Worm (Caenorhabditis elegans) whole organism, L1 larva: ENCODE measurements around the gene ZK105.1.

ENCODE experiments used
- C04F5.9 ChIP-seq: sonication (generic microtip); optimal IDR thresholded peaks from 2 replicates; lab custom pipeline; 2016; ENCODE audit warnings: missing genetic modification characterization, missing compliant biosample characterization
- C16A3.4 ChIP-seq: fragments of 150-350 bp; optimal IDR thresholded peaks from 2 replicates; lab custom pipeline; 2014; ENCODE audit warnings: missing biosample characterization, missing genetic modification characterization
- F16B12.6 ChIP-seq: fragments of 150-350 bp; optimal IDR thresholded peaks from 2 replicates; lab custom pipeline; 2014; ENCODE audit warnings: missing biosample characterization, missing genetic modification characterization
- aha-1 ChIP-seq: fragments of 150-350 bp; optimal IDR thresholded peaks from 2 replicates; lab custom pipeline; 2014; ENCODE audit warnings: missing biosample characterization, missing genetic modification characterization
- ama-1 ChIP-seq: fragments of 150-350 bp; optimal IDR thresholded peaks from 2 replicates; lab custom pipeline; 2014
- ceh-63 ChIP-seq: fragments of 200-800 bp; sonication (Bioruptor generic); optimal IDR thresholded peaks from 2 replicates; lab custom pipeline; 2018; ENCODE audit warnings: mild to moderate bottlenecking, missing genetic modification characterization, missing compliant biosample characterization
- ceh-82 ChIP-seq, 3 experiments: fragments of 150-350 bp in 1 of 3; sonication (generic microtip) in 2 of 3; optimal IDR thresholded peaks; 2 replicates each; lab custom pipeline; 2014 to 2017; ENCODE audit warnings: missing biosample characterization in 3 of 3, missing genetic modification characterization in 3 of 3
- dpl-1 ChIP-seq, 3 experiments: fragments of 150-350 bp in 2 of 3; sonication (generic microtip) in 1 of 3; optimal IDR thresholded peaks; 2 replicates each; lab custom pipeline; 2014 to 2017; ENCODE audit warnings: missing biosample characterization in 3 of 3, missing genetic modification characterization in 3 of 3, missing genetic modification reagents in 3 of 3
- dsc-1 ChIP-seq: sonication (generic microtip); optimal IDR thresholded peaks from 2 replicates; lab custom pipeline; 2016; ENCODE audit warnings: mild to moderate bottlenecking, missing genetic modification characterization, missing compliant biosample characterization
- elt-2 ChIP-seq: sonication (generic microtip); optimal IDR thresholded peaks from 2 replicates; lab custom pipeline; 2016; ENCODE audit warnings: missing genetic modification characterization, mild to moderate bottlenecking, inconsistent platforms, missing compliant biosample characterization, missing genetic modification reagents
- elt-3 ChIP-seq, 6 experiments: fragments of 150-350 bp in 1 of 6; sonication (generic microtip); optimal IDR thresholded peaks; 2 replicates each; lab custom pipeline; 2017 to 2018; ENCODE audit warnings: missing biosample characterization in 6 of 6, missing genetic modification characterization in 6 of 6, inconsistent platforms in 1 of 6
- ets-5 ChIP-seq: fragments of 200-800 bp; sonication (Bioruptor generic); IDR thresholded peaks from 2 replicates; pipeline ENCODE4 v1.3.6; 2022; ENCODE audit warnings: missing genetic modification characterization, missing compliant biosample characterization
- fkh-10 ChIP-seq: sonication (generic microtip); optimal IDR thresholded peaks from 2 replicates; lab custom pipeline; 2017; ENCODE audit warnings: missing biosample characterization, missing genetic modification reagents, missing genetic modification characterization
- fkh-8 ChIP-seq: sonication (generic microtip); optimal IDR thresholded peaks from 2 replicates; lab custom pipeline; 2016; ENCODE audit warnings: mild to moderate bottlenecking, missing genetic modification characterization, missing compliant biosample characterization
- fos-1 ChIP-seq: fragments of 150-350 bp; optimal IDR thresholded peaks from 2 replicates; lab custom pipeline; 2014; ENCODE audit warnings: missing biosample characterization, missing genetic modification characterization
- grh-1 ChIP-seq: fragments of 200-800 bp; sonication (Bioruptor generic); IDR thresholded peaks from 2 replicates; pipeline ENCODE4 v1.3.6; 2022; ENCODE audit warnings: missing genetic modification reagents, missing genetic modification characterization, missing compliant biosample characterization
- hlh-17 ChIP-seq: fragments of 200-800 bp; sonication (Bioruptor generic); optimal IDR thresholded peaks from 2 replicates; lab custom pipeline; 2018; ENCODE audit warnings: missing genetic modification characterization, mild to moderate bottlenecking, missing compliant biosample characterization, moderate library complexity, borderline replicate concordance
- hlh-4 ChIP-seq: sonication (generic microtip); optimal IDR thresholded peaks from 2 replicates; lab custom pipeline; 2016; ENCODE audit warnings: mild to moderate bottlenecking, missing genetic modification characterization, missing compliant biosample characterization
- hpl-2 ChIP-seq: fragments of 150-350 bp; optimal IDR thresholded peaks from 2 replicates; lab custom pipeline; 2014; ENCODE audit warnings: missing biosample characterization, missing genetic modification reagents, missing genetic modification characterization
- irx-1 ChIP-seq: sonication (generic microtip); optimal IDR thresholded peaks from 2 replicates; lab custom pipeline; 2016; ENCODE audit warnings: missing genetic modification characterization, missing compliant biosample characterization
- jun-1 ChIP-seq: fragments of 150-350 bp; optimal IDR thresholded peaks from 2 replicates; lab custom pipeline; 2014; ENCODE audit warnings: missing biosample characterization, missing genetic modification reagents, missing genetic modification characterization
- lin-14 ChIP-seq: fragments of 200-800 bp; sonication (Bioruptor generic); optimal IDR thresholded peaks from 2 replicates; lab custom pipeline; 2018; ENCODE audit warnings: mild to moderate bottlenecking, missing genetic modification characterization, moderate library complexity, missing compliant biosample characterization
- lir-3 ChIP-seq: sonication (generic microtip); optimal IDR thresholded peaks from 2 replicates; lab custom pipeline; 2016; ENCODE audit warnings: mild to moderate bottlenecking, missing genetic modification characterization, moderate library complexity, missing compliant biosample characterization; ENCODE audit not compliant: poor library complexity
- lsy-2 ChIP-seq, 2 experiments: fragments of 150-350 bp; optimal IDR thresholded peaks; 2 replicates each; lab custom pipeline; 2014; ENCODE audit warnings: missing biosample characterization in 2 of 2, missing genetic modification characterization in 2 of 2
- mab-9 ChIP-seq: fragments of 200-800 bp; sonication (Bioruptor generic); IDR thresholded peaks from 2 replicates; pipeline ENCODE4 v1.3.6; 2022; ENCODE audit warnings: missing genetic modification reagents, missing genetic modification characterization, missing compliant biosample characterization
- mep-1 ChIP-seq: fragments of 150-350 bp; optimal IDR thresholded peaks from 2 replicates; lab custom pipeline; 2014; ENCODE audit warnings: missing biosample characterization, missing genetic modification characterization
- nhr-11 ChIP-seq: fragments of 150-350 bp; optimal IDR thresholded peaks from 2 replicates; lab custom pipeline; 2014; ENCODE audit warnings: missing biosample characterization, missing genetic modification characterization
- nhr-12 ChIP-seq: sonication (generic microtip); optimal IDR thresholded peaks from 2 replicates; lab custom pipeline; 2017; ENCODE audit warnings: missing biosample characterization, missing genetic modification characterization
- nhr-19 ChIP-seq: fragments of 200-800 bp; sonication (Bioruptor generic); conservative IDR thresholded peaks from 2 replicates; pipeline ENCODE4 v1.3.6; 2022; ENCODE audit warnings: missing genetic modification characterization, missing compliant biosample characterization
- nhr-20 ChIP-seq: sonication (generic microtip); optimal IDR thresholded peaks from 2 replicates; lab custom pipeline; 2016; ENCODE audit warnings: mild to moderate bottlenecking, missing genetic modification characterization, missing compliant biosample characterization
- nhr-47 ChIP-seq: sonication (generic microtip); optimal IDR thresholded peaks from 2 replicates; lab custom pipeline; 2016; ENCODE audit warnings: mild to moderate bottlenecking, missing genetic modification characterization, moderate library complexity, missing compliant biosample characterization
- nhr-71 ChIP-seq: sonication (generic microtip); optimal IDR thresholded peaks from 2 replicates; lab custom pipeline; 2016; ENCODE audit warnings: mild to moderate bottlenecking, missing genetic modification characterization, moderate library complexity, missing compliant biosample characterization
- nhr-85 ChIP-seq: sonication (generic microtip); peaks from one replicate; lab custom pipeline; 2016; ENCODE audit warnings: missing genetic modification characterization, inconsistent platforms, missing compliant biosample characterization
- nhr-90 ChIP-seq: sonication (generic microtip); optimal IDR thresholded peaks from 2 replicates; lab custom pipeline; 2016; ENCODE audit warnings: mild to moderate bottlenecking, missing genetic modification characterization, missing compliant biosample characterization; ENCODE audit not compliant: poor library complexity
- pag-3 ChIP-seq: sonication (generic microtip); optimal IDR thresholded peaks from 2 replicates; lab custom pipeline; 2017; ENCODE audit warnings: missing genetic modification characterization, mild to moderate bottlenecking, missing compliant biosample characterization, antibody characterized with exemption, borderline replicate concordance; ENCODE audit not compliant: insufficient read depth
- pax-3 ChIP-seq: fragments of 200-800 bp; sonication (Bioruptor generic); optimal IDR thresholded peaks from 2 replicates; lab custom pipeline; 2018; ENCODE audit warnings: mild to moderate bottlenecking, missing genetic modification characterization, moderate library complexity, missing compliant biosample characterization
- pqm-1 ChIP-seq: sonication (generic microtip); optimal IDR thresholded peaks from 3 replicates; lab custom pipeline; 2017; ENCODE audit warnings: missing biosample characterization, missing genetic modification characterization
- rnt-1 ChIP-seq: sonication (generic microtip); optimal IDR thresholded peaks from 2 replicates; lab custom pipeline; 2016; ENCODE audit warnings: mild to moderate bottlenecking, missing genetic modification characterization, moderate library complexity, missing compliant biosample characterization
- skn-1 ChIP-seq: fragments of 150-350 bp; optimal IDR thresholded peaks from 2 replicates; lab custom pipeline; 2014; ENCODE audit warnings: missing biosample characterization, missing genetic modification characterization
- snpc-4 ChIP-seq: fragments of 150-350 bp; optimal IDR thresholded peaks from 2 replicates; lab custom pipeline; 2014; ENCODE audit warnings: missing biosample characterization, missing genetic modification characterization
- snu-23 ChIP-seq: sonication (generic microtip); optimal IDR thresholded peaks from 2 replicates; lab custom pipeline; 2016; ENCODE audit warnings: missing genetic modification characterization, missing compliant biosample characterization
- sox-4 ChIP-seq: sonication (generic microtip); optimal IDR thresholded peaks from 2 replicates; lab custom pipeline; 2016; ENCODE audit warnings: missing genetic modification characterization, missing compliant biosample characterization
- tbx-2 ChIP-seq: sonication (generic microtip); optimal IDR thresholded peaks from 2 replicates; lab custom pipeline; 2016; ENCODE audit warnings: missing genetic modification characterization, missing compliant biosample characterization
- unc-62 ChIP-seq: fragments of 150-350 bp; optimal IDR thresholded peaks from 2 replicates; lab custom pipeline; 2014; ENCODE audit warnings: missing biosample characterization, missing genetic modification reagents, missing genetic modification characterization
- unc-86 ChIP-seq: sonication (generic microtip); optimal IDR thresholded peaks from 2 replicates; lab custom pipeline; 2016; ENCODE audit warnings: missing genetic modification characterization, missing compliant biosample characterization
- xbp-1 ChIP-seq: sonication (generic microtip); optimal IDR thresholded peaks from 2 replicates; lab custom pipeline; 2016; ENCODE audit warnings: missing genetic modification characterization, missing compliant biosample characterization
- zag-1 ChIP-seq: fragments of 150-350 bp; optimal IDR thresholded peaks from 2 replicates; lab custom pipeline; 2014; ENCODE audit warnings: missing biosample characterization, missing genetic modification characterization
- ztf-11 ChIP-seq, 2 experiments: sonication (generic microtip); optimal IDR thresholded peaks; 2 replicates each; lab custom pipeline; 2016 to 2017; ENCODE audit warnings: missing genetic modification characterization in 2 of 2, missing biosample characterization in 1 of 2, missing compliant biosample characterization in 1 of 2
- ztf-4 ChIP-seq: fragments of 150-350 bp; optimal IDR thresholded peaks from 2 replicates; lab custom pipeline; 2014; ENCODE audit warnings: missing biosample characterization, missing genetic modification characterization

Gene ZK105.1

DNA sequence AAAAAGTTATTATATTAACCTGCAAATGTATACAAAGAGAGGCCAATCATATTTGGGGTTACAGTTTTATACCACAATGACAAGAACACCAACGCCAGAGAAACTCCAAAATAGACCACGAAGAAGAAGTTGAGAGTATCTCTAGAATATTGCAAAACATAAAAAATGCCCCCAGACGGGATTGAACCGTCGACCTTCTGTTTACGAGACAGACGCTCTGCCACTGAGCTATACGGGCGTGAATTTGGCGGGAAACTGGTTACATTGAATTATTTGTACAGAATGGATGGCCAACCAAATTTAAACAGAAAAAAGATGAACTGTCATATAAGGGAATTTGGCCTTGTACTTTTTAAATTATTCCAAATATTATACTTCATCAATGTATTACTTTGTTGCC is 16.7 kb downstream of the ZK105.1 start (continued):
- TF ChIP-seq lin-14 (GFP tag; lab: Kevin White, UChicago) (peak; percentile 49), hlh-4 (tag; lab: Kevin White, UChicago) (no peak), nhr-90 (peak; percentile 66), hlh-17 (GFP tag; lab: Kevin White, UChicago) (no peak), nhr-12 (tag; lab: Kevin White, UChicago) (no peak), pag-3 (tag; lab: Kevin White, UChicago) (no peak), nhr-19 (GFP tag; lab: Robert Waterston, UW) (peak; percentile 49), fkh-8 (tag; lab: Kevin White, UChicago) (peak; percentile 45), xbp-1 (tag; lab: Kevin White, UChicago) (peak; percentile 32), zag-1 (no peak), nhr-71 (tag; lab: Kevin White, UChicago) (peak; percentile 71), fos-1 (peak; percentile 50), mab-9 (GFP tag; lab: Robert Waterston, UW) (no peak), jun-1 (tag; lab: Kevin White, UChicago) (no peak), snu-23 (GFP tag; lab: Kevin White, UChicago) (peak; percentile 79), grh-1 (GFP tag; lab: Robert Waterston, UW) (no peak), skn-1 (no peak), ceh-63 (GFP tag; lab: Kevin White, UChicago) (no peak), unc-86 (tag; lab: Kevin White, UChicago) (peak; percentile 21), ceh-82 (tag; optimal IDR thresholded peaks at IDR 0.05; lab: Kevin White, UChicago) (peak in 2 of 3 experiments; percentile 28 to 30), irx-1 (tag; lab: Kevin White, UChicago) (peak; percentile 14), tbx-2 (peak; percentile 32), ztf-11 (tag; optimal IDR thresholded peaks at IDR 0.05; lab: Kevin White, UChicago) (no peak), lsy-2 (tag; optimal IDR thresholded peaks at IDR 0.05; lab: Kevin White, UChicago) (peak; percentile 26 to 66), fkh-10 (GFP tag; lab: Kevin White, UChicago) (no peak), pqm-1 (tag; lab: Kevin White, UChicago) (no peak), pax-3 (tag; lab: Kevin White, UChicago) (no peak), nhr-20 (peak; percentile 67), ets-5 (no peak), dsc-1 (tag; lab: Kevin White, UChicago) (peak; percentile 53)

DNA sequence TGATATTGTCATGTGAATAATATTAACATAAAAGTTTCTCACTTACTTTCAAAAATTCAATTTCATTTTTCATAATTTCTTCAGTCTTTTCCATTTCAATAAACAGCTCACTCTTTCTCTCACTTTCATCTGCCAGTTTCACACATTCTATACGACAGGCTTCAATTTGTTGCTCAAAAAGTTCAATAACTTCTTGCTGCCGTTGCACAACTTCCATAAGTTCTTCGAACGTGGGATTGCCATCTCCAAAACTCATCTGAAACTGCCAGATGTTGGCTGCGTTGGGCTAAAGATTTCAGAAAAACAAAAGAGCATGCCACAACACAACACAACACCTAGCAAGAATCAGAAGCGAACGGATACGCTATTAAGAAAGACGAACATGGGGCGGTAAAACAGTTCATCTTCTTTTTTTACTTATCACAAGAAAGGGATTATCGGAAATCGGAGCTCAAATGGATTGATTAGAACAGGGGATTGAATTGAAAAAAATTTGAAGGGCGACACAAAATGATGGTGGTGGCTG is 19.5 kb downstream of the ZK105.1 start:
- TF ChIP-seq dpl-1 (GFP tag; optimal IDR thresholded peaks at IDR 0.05; lab: Kevin White, UChicago) (no peak), ama-1 (lab: Kevin White, UChicago) (peak; percentile 52)

DNA sequence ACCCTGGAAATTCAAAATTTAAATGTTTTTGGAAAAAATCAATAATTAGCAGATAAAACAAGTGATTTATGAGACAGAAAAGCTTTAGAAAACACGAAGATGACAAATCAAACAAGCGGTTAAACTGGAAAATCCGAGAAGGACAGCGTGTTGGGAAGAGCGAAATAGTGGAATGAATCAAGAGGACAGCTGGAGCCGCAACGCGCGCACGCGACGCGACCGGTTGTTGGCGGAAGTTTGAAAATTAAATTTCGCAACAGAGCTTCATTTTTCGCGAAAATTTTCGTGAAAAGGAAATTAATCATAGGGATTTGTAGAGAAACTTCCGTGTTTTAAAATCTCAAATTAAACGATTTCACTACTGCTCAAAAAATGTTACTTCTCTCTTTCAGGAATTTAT is 21.1 kb downstream of the ZK105.1 start, which contains the start of gene clic-1:
Gene clic-1, minus strand, starts transcription at position 3 of the 400 bp plus-strand sequence.
- TF ChIP-seq zag-1: no peak
- no peak for TF ChIP-seq C04F5.9 (tag; lab: Kevin White, UChicago)
- peak; percentile 38 for TF ChIP-seq snpc-4 (tag; lab: Kevin White, UChicago)
- TF ChIP-seq elt-3 (tag; optimal IDR thresholded peaks at IDR 0.05; lab: Kevin White, UChicago): peak in 2 of 6 experiments; percentile 15 to 59
- no peak for TF ChIP-seq ztf-4 (tag; lab: Kevin White, UChicago)
- TF ChIP-seq nhr-85 (tag; lab: Kevin White, UChicago): peak; percentile 80
- no peak for TF ChIP-seq pax-3 (tag; lab: Kevin White, UChicago)
- no peak for TF ChIP-seq aha-1 (tag; lab: Kevin White, UChicago)
- TF ChIP-seq nhr-47: peak; percentile 68
- no peak for TF ChIP-seq hpl-2 (GFP tag; lab: Kevin White, UChicago)
- TF ChIP-seq mep-1 (tag; lab: Kevin White, UChicago): no peak
- peak; percentile 5 for TF ChIP-seq F16B12.6 (tag; lab: Kevin White, UChicago)
- peak; percentile 74 for TF ChIP-seq snu-23 (GFP tag; lab: Kevin White, UChicago)
- no peak for TF ChIP-seq elt-2 (tag; lab: Kevin White, UChicago)
- peak; percentile 58 for TF ChIP-seq unc-86 (tag; lab: Kevin White, UChicago)
- TF ChIP-seq tbx-2: peak; percentile 65
- TF ChIP-seq nhr-11 (tag; lab: Kevin White, UChicago): peak; percentile 4
- TF ChIP-seq rnt-1: peak; percentile 63
- TF ChIP-seq xbp-1 (tag; lab: Kevin White, UChicago): peak; percentile 70
- TF ChIP-seq fos-1: peak; percentile 58
- TF ChIP-seq sox-4 (tag; lab: Kevin White, UChicago): no peak
- no peak for TF ChIP-seq unc-62 (GFP tag; lab: Kevin White, UChicago)
- peak; percentile 18 for TF ChIP-seq lir-3 (tag; lab: Kevin White, UChicago)
- peak; percentile 63 for TF ChIP-seq jun-1 (tag; lab: Kevin White, UChicago)
- peak; percentile 44 for TF ChIP-seq dsc-1 (tag; lab: Kevin White, UChicago)
- peak; percentile 64 for TF ChIP-seq C16A3.4
